Worm (Caenorhabditis elegans): ENCODE data around the gene ptr-19.
"Not testable (repeated sequence)": the region's sequence is repeated elsewhere in the genome, so short reads cannot be mapped to it uniquely, and the experiment has no call there.

The ptr-19 gene

ce11 chrIII:10781553-10781952 lies at the start of gene ptr-19:
TSS of gene ptr-19 (plus strand) at chrIII:10781853.
- no peak for TF ChIP-seq him-1 (tag; optimal IDR thresholded peaks at IDR 0.05)
- no peak for TF ChIP-seq W03F9.2 (tag; optimal IDR thresholded peaks at IDR 0.05)
- TF ChIP-seq dao-5 (tag; optimal IDR thresholded peaks at IDR 0.05) = no peak

- TF ChIP-seq W03F9.2 (tag; optimal IDR thresholded peaks at IDR 0.05) = no peak
- TF ChIP-seq dao-5 (tag; optimal IDR thresholded peaks at IDR 0.05) = no peak
- no peak for TF ChIP-seq him-1 (tag; optimal IDR thresholded peaks at IDR 0.05)
Measured at ce11 chrIII:10733300-10733699, 48.4 kb upstream of the ptr-19 start.

- TF ChIP-seq W03F9.2 (tag; optimal IDR thresholded peaks at IDR 0.05) = no peak
- no peak for TF ChIP-seq him-1 (tag; optimal IDR thresholded peaks at IDR 0.05)
- TF ChIP-seq dao-5 (tag; optimal IDR thresholded peaks at IDR 0.05) = no peak
Measured at ce11 chrIII:10734511-10735233, 47.0 kb upstream of the ptr-19 start.

- TF ChIP-seq dao-5 (tag; optimal IDR thresholded peaks at IDR 0.05) (no peak), him-1 (tag; optimal IDR thresholded peaks at IDR 0.05) (no peak), W03F9.2 (tag; optimal IDR thresholded peaks at IDR 0.05) (no peak)
Measured at ce11 chrIII:10736322-10736985, 45.2 kb upstream of the ptr-19 start.

ce11 chrIII:10738081-10738480 lies 43.6 kb upstream of the ptr-19 start:
- TF ChIP-seq W03F9.2 (tag; optimal IDR thresholded peaks at IDR 0.05) = no peak
- TF ChIP-seq him-1 (tag; optimal IDR thresholded peaks at IDR 0.05) = no peak
- TF ChIP-seq dao-5 (tag; optimal IDR thresholded peaks at IDR 0.05) = no peak

- TF ChIP-seq W03F9.2 (tag; optimal IDR thresholded peaks at IDR 0.05) (no peak), him-1 (tag; optimal IDR thresholded peaks at IDR 0.05) (no peak), dao-5 (tag; optimal IDR thresholded peaks at IDR 0.05) (no peak)
Measured at ce11 chrIII:10739455-10739854, 42.2 kb upstream of the ptr-19 start, which contains the start of gene smap-1. TSS of gene smap-1 (minus strand) at chrIII:10739792.

- TF ChIP-seq W03F9.2 (tag; optimal IDR thresholded peaks at IDR 0.05) (peak; percentile 19), him-1 (tag; optimal IDR thresholded peaks at IDR 0.05) (no peak)
Measured at ce11 chrIII:10739902-10740301, 41.8 kb upstream of the ptr-19 start.

ce11 chrIII:10740518-10740917 lies 41.1 kb upstream of the ptr-19 start, which contains the start of gene K01G5.8:
TSS of gene K01G5.8 (minus strand) at chrIII:10740772.
- no peak for TF ChIP-seq him-1 (tag; optimal IDR thresholded peaks at IDR 0.05)
- no peak for TF ChIP-seq dao-5 (tag; optimal IDR thresholded peaks at IDR 0.05)
- TF ChIP-seq W03F9.2 (tag; optimal IDR thresholded peaks at IDR 0.05) = no peak

- TF ChIP-seq him-1 (tag; optimal IDR thresholded peaks at IDR 0.05) = no peak
- peak; percentile 91 for TF ChIP-seq W03F9.2 (tag; optimal IDR thresholded peaks at IDR 0.05)
- no peak for TF ChIP-seq dao-5 (tag; optimal IDR thresholded peaks at IDR 0.05)
Measured at ce11 chrIII:10742382-10742860, 39.2 kb upstream of the ptr-19 start, which contains the start of the genes tbb-1 and rib-2. TSS of gene tbb-1 (minus strand) at chrIII:10742432. TSS of gene rib-2 (plus strand) at chrIII:10742810.

ce11 chrIII:10746406-10746807 lies 35.2 kb upstream of the ptr-19 start:
- TF ChIP-seq him-1 (tag; optimal IDR thresholded peaks at IDR 0.05) (no peak), dao-5 (tag; optimal IDR thresholded peaks at IDR 0.05) (peak; percentile 41)

- TF ChIP-seq W03F9.2 (tag; optimal IDR thresholded peaks at IDR 0.05) (peak; percentile 87), dao-5 (tag; optimal IDR thresholded peaks at IDR 0.05) (no peak)
Measured at ce11 chrIII:10747620-10748479, 33.8 kb upstream of the ptr-19 start, which contains the start of the genes ran-1 and dkc-1. TSS of gene ran-1 (minus strand) at chrIII:10747728. TSS of gene dkc-1 (plus strand) at chrIII:10748429.

- TF ChIP-seq him-1, W03F9.2, dao-5 (tag; optimal IDR thresholded peaks at IDR 0.05): not testable (repeated sequence)
Measured at ce11 chrIII:10750043-10750442, 31.6 kb upstream of the ptr-19 start, which contains the start of gene enu-3.6. TSS of gene enu-3.6 (plus strand) at chrIII:10750434.

- no peak for TF ChIP-seq W03F9.2 (tag; optimal IDR thresholded peaks at IDR 0.05)
- TF ChIP-seq dao-5 (tag; optimal IDR thresholded peaks at IDR 0.05) = no peak
- TF ChIP-seq him-1 (tag; optimal IDR thresholded peaks at IDR 0.05) = no peak
Measured at ce11 chrIII:10754379-10754778, 27.3 kb upstream of the ptr-19 start.
